Fruit fly (Drosophila melanogaster) whole organism, embryonic: ENCODE measurements around the gene mRpL37.
A peak's percentile ranks its signal among the peaks of the same experiment; 100 is the strongest.

ENCODE experiments used
- Antp ChIP-seq: fragments of 200-800 bp; sonication (Bioruptor generic); optimal IDR thresholded peaks from 3 replicates; lab custom pipeline; 2016; ENCODE audit warnings: missing biosample characterization, missing genetic modification characterization
- B-H2 ChIP-seq: fragments of 200-800 bp; sonication (Bioruptor generic); optimal IDR thresholded peaks from 2 replicates; lab custom pipeline; 2018; ENCODE audit warnings: missing biosample characterization, mild to moderate bottlenecking, missing genetic modification characterization
- Bteb2 ChIP-seq: fragments of 200-800 bp; sonication (Bioruptor generic); optimal IDR thresholded peaks from 2 replicates; lab custom pipeline; 2016; ENCODE audit warnings: missing biosample characterization, missing genetic modification characterization
- CG10147 ChIP-seq: fragments of 200-800 bp; sonication (Bioruptor generic); optimal IDR thresholded peaks from 2 replicates; lab custom pipeline; 2019; ENCODE audit warnings: missing biosample characterization, mild to moderate bottlenecking, missing genetic modification characterization, moderate library complexity
- CG11504 ChIP-seq: fragments of 200-800 bp; sonication (Bioruptor generic); optimal IDR thresholded peaks from 3 replicates; lab custom pipeline; 2019; ENCODE audit warnings: missing biosample characterization, mild to moderate bottlenecking, missing genetic modification characterization, moderate library complexity
- CG11723 ChIP-seq: fragments of 200-800 bp; sonication (Bioruptor generic); optimal IDR thresholded peaks from 2 replicates; lab custom pipeline; 2017; ENCODE audit warnings: missing biosample characterization, mild to moderate bottlenecking, missing genetic modification characterization
- CG1233 ChIP-seq: fragments of 200-800 bp; sonication (Bioruptor generic); optimal IDR thresholded peaks from 4 replicates; lab custom pipeline; 2018; ENCODE audit warnings: missing biosample characterization, mild to moderate bottlenecking, missing genetic modification characterization
- CG17829 ChIP-seq: fragments of 200-800 bp; optimal IDR thresholded peaks from 2 replicates; lab custom pipeline; 2019; ENCODE audit warnings: missing biosample characterization, mild to moderate bottlenecking, missing genetic modification characterization, moderate library complexity
- CG18011 ChIP-seq: fragments of 200-800 bp; sonication (Bioruptor generic); optimal IDR thresholded peaks from 2 replicates; lab custom pipeline; 2017; ENCODE audit warnings: missing biosample characterization, missing genetic modification characterization, mild to moderate bottlenecking, moderate library complexity, missing genotype
- CG18599 ChIP-seq: fragments of 200-800 bp; sonication (Bioruptor generic); optimal IDR thresholded peaks from 3 replicates; lab custom pipeline; 2017; ENCODE audit warnings: missing biosample characterization, missing genetic modification characterization, mild to moderate bottlenecking, moderate library complexity, missing genetic modification reagents
- CG2678 ChIP-seq: fragments of 200-800 bp; sonication (Bioruptor generic); optimal IDR thresholded peaks from 3 replicates; lab custom pipeline; 2019; ENCODE audit warnings: missing biosample characterization, mild to moderate bottlenecking, missing genetic modification characterization, moderate library complexity
- CG2875 ChIP-seq: fragments of 200-800 bp; sonication (Bioruptor generic); optimal IDR thresholded peaks from 2 replicates; lab custom pipeline; 2017; ENCODE audit warnings: missing biosample characterization, mild to moderate bottlenecking, missing genetic modification characterization, missing genetic modification reagents
- CG32532 ChIP-seq: fragments of 200-800 bp; sonication (Bioruptor generic); IDR thresholded peaks from 2 replicates; pipeline ENCODE4 v1.3.6; 2022; ENCODE audit warnings: missing biosample characterization, missing genetic modification characterization
- CG34224 ChIP-seq: fragments of 200-800 bp; sonication (Bioruptor generic); IDR thresholded peaks from 3 replicates; pipeline ENCODE4 v1.3.6; 2022; ENCODE audit warnings: missing biosample characterization, missing genetic modification characterization; ENCODE audit not compliant: partially characterized antibody
- CG3995 ChIP-seq: fragments of 200-800 bp; sonication (Bioruptor generic); optimal IDR thresholded peaks from 3 replicates; lab custom pipeline; 2016; ENCODE audit warnings: missing biosample characterization, missing genetic modification characterization
- CG5180 ChIP-seq: fragments of 200-800 bp; sonication (Bioruptor generic); optimal IDR thresholded peaks from 3 replicates; lab custom pipeline; 2017; ENCODE audit warnings: missing biosample characterization, missing genetic modification characterization, mild to moderate bottlenecking, moderate library complexity, missing genetic modification reagents
- CG7372 ChIP-seq: fragments of 200-800 bp; sonication (Bioruptor generic); IDR thresholded peaks from 2 replicates; pipeline ENCODE4 v1.3.6; 2022; ENCODE audit warnings: missing biosample characterization, missing genetic modification characterization
- CG8089 ChIP-seq: fragments of 200-800 bp; sonication (Bioruptor generic); optimal IDR thresholded peaks from 3 replicates; lab custom pipeline; 2016; ENCODE audit warnings: missing biosample characterization, missing genetic modification characterization
- CG9727 ChIP-seq: fragments of 200-800 bp; sonication (Bioruptor generic); optimal IDR thresholded peaks from 3 replicates; lab custom pipeline; 2017; ENCODE audit warnings: missing biosample characterization, mild to moderate bottlenecking, missing genetic modification characterization
- Doc2 ChIP-seq: fragments of 200-800 bp; sonication (Bioruptor generic); IDR thresholded peaks from 2 replicates; pipeline ENCODE4 v1.3.6; 2022; ENCODE audit warnings: missing biosample characterization, missing genetic modification characterization
- Dp ChIP-seq: fragments of 200-800 bp; sonication (Bioruptor generic); optimal IDR thresholded peaks from 2 replicates; lab custom pipeline; 2018; ENCODE audit warnings: missing biosample characterization, mild to moderate bottlenecking, missing genetic modification characterization, moderate library complexity
- E2f2 ChIP-seq: fragments of 200-800 bp; sonication (Bioruptor generic); IDR thresholded peaks from 2 replicates; pipeline ENCODE4 v1.3.6; 2022; ENCODE audit warnings: missing biosample characterization, missing genetic modification characterization
- Ets65A ChIP-seq: fragments of 200-800 bp; sonication (Bioruptor generic); peaks from one replicate; lab custom pipeline; 2016; ENCODE audit warnings: missing biosample characterization, missing genetic modification characterization
- HmgD ChIP-seq: fragments of 200-800 bp; sonication (Bioruptor generic); optimal IDR thresholded peaks from 3 replicates; lab custom pipeline; 2016; ENCODE audit warnings: missing biosample characterization, missing genetic modification characterization
- Hsf ChIP-seq: fragments of 200-800 bp; sonication (Bioruptor generic); optimal IDR thresholded peaks from 3 replicates; lab custom pipeline; 2016; ENCODE audit warnings: missing biosample characterization, missing genetic modification characterization
- Jarid2 ChIP-seq: fragments of 200-800 bp; sonication (Bioruptor generic); optimal IDR thresholded peaks from 3 replicates; lab custom pipeline; 2017; ENCODE audit warnings: mild to moderate bottlenecking, missing biosample characterization, missing genetic modification reagents, missing genetic modification characterization
- Spps ChIP-seq: fragments of 200-800 bp; sonication (Bioruptor generic); optimal IDR thresholded peaks from 2 replicates; lab custom pipeline; 2018; ENCODE audit warnings: missing biosample characterization, mild to moderate bottlenecking, missing genetic modification characterization
- Ssrp ChIP-seq: fragments of 200-800 bp; sonication (Bioruptor generic); optimal IDR thresholded peaks from 2 replicates; lab custom pipeline; 2018; ENCODE audit warnings: missing biosample characterization, mild to moderate bottlenecking, missing genetic modification characterization, moderate library complexity
- al ChIP-seq: fragments of 200-800 bp; sonication (Bioruptor generic); IDR thresholded peaks from 2 replicates; pipeline ENCODE4 v1.3.6; 2022; ENCODE audit warnings: missing biosample characterization, missing genetic modification characterization
- bbx ChIP-seq: fragments of 200-800 bp; sonication (Bioruptor generic); IDR thresholded peaks from 2 replicates; pipeline ENCODE4 v1.3.6; 2022; ENCODE audit warnings: missing biosample characterization, missing genetic modification characterization; ENCODE audit not compliant: partially characterized antibody
- chn ChIP-seq: fragments of 200-800 bp; sonication (Bioruptor generic); optimal IDR thresholded peaks from 2 replicates; lab custom pipeline; 2016; ENCODE audit warnings: missing biosample characterization, missing genetic modification characterization
- dan ChIP-seq: fragments of 200-800 bp; sonication (Bioruptor generic); IDR thresholded peaks from 2 replicates; pipeline ENCODE4 v1.3.6; 2022; ENCODE audit warnings: missing biosample characterization, missing genetic modification characterization
- fd96Cb ChIP-seq: fragments of 200-800 bp; sonication (Bioruptor generic); optimal IDR thresholded peaks from 2 replicates; lab custom pipeline; 2018; ENCODE audit warnings: missing biosample characterization, mild to moderate bottlenecking, missing genetic modification characterization, moderate library complexity
- gfzf ChIP-seq: fragments of 200-800 bp; sonication (Bioruptor generic); optimal IDR thresholded peaks from 2 replicates; lab custom pipeline; 2016; ENCODE audit warnings: missing biosample characterization, mild to moderate bottlenecking, missing genetic modification characterization, moderate library complexity
- hb ChIP-seq: fragments of 200-800 bp; sonication (Bioruptor generic); IDR thresholded peaks from 3 replicates; pipeline ENCODE4 v1.3.6; 2022; ENCODE audit warnings: missing biosample characterization, missing genetic modification characterization; ENCODE audit not compliant: partially characterized antibody
- jumu ChIP-seq: fragments of 200-800 bp; sonication (Bioruptor generic); optimal IDR thresholded peaks from 3 replicates; lab custom pipeline; 2016; ENCODE audit warnings: missing biosample characterization, missing genetic modification characterization
- kah ChIP-seq: fragments of 200-800 bp; sonication (Bioruptor generic); optimal IDR thresholded peaks from 2 replicates; lab custom pipeline; 2018; ENCODE audit warnings: missing biosample characterization, mild to moderate bottlenecking, missing genetic modification characterization
- kay ChIP-seq: fragments of 200-800 bp; sonication (Bioruptor generic); optimal IDR thresholded peaks from 2 replicates; lab custom pipeline; 2016; ENCODE audit warnings: missing biosample characterization, missing genetic modification characterization
- ken ChIP-seq: fragments of 200-800 bp; sonication (Bioruptor generic); IDR thresholded peaks from 3 replicates; pipeline ENCODE4 v1.3.6; 2022; ENCODE audit warnings: missing biosample characterization, missing genetic modification characterization
- lola ChIP-seq, 3 experiments: fragments of >200 bp in 2 of 3; fragments of 200-800 bp in 1 of 3; sonication (Bioruptor generic) in 1 of 3; optimal IDR thresholded peaks; 2 replicates each; lab custom pipeline; 2017 to 2019; ENCODE audit warnings: missing biosample characterization in 3 of 3, missing genetic modification characterization in 3 of 3, mild to moderate bottlenecking in 1 of 3, moderate library complexity in 1 of 3
- nerfin-2 ChIP-seq: fragments of 200-800 bp; sonication (Bioruptor generic); IDR thresholded peaks from 2 replicates; pipeline ENCODE4 v1.3.6; 2022; ENCODE audit warnings: missing biosample characterization, missing genetic modification characterization; ENCODE audit not compliant: partially characterized antibody
- nmo ChIP-seq: fragments of 200-800 bp; sonication (Bioruptor generic); optimal IDR thresholded peaks from 2 replicates; lab custom pipeline; 2018; ENCODE audit warnings: missing biosample characterization, mild to moderate bottlenecking, missing genetic modification characterization, moderate library complexity
- pum ChIP-seq: fragments of 200-800 bp; sonication (Bioruptor generic); optimal IDR thresholded peaks from 2 replicates; lab custom pipeline; 2016; ENCODE audit warnings: missing biosample characterization, missing genetic modification characterization
- row ChIP-seq: fragments of 200-800 bp; sonication (Bioruptor generic); IDR thresholded peaks from 3 replicates; pipeline ENCODE4 v1.3.6; 2022; ENCODE audit warnings: missing biosample characterization, missing genetic modification characterization
- sna ChIP-seq: fragments of 200-800 bp; sonication (Bioruptor generic); IDR thresholded peaks from 2 replicates; pipeline ENCODE4 v1.3.6; 2022; ENCODE audit warnings: missing biosample characterization, missing genetic modification characterization; ENCODE audit not compliant: partially characterized antibody
- trem ChIP-seq: fragments of 200-800 bp; optimal IDR thresholded peaks from 3 replicates; lab custom pipeline; 2019; ENCODE audit warnings: missing biosample characterization, mild to moderate bottlenecking, missing genetic modification characterization, moderate library complexity
- ttk ChIP-seq: fragments of 200-800 bp; sonication (Bioruptor generic); IDR thresholded peaks from 2 replicates; pipeline ENCODE4 v2.1.2; 2022; ENCODE audit warnings: missing biosample characterization, missing genetic modification characterization
- vvl ChIP-seq: fragments of 200-800 bp; sonication (Bioruptor generic); IDR thresholded peaks from 2 replicates; pipeline ENCODE4 v1.3.6; 2022; ENCODE audit warnings: missing biosample characterization, missing genetic modification characterization
- zen2 ChIP-seq: fragments of 200-800 bp; sonication (Bioruptor generic); IDR thresholded peaks from 3 replicates; pipeline ENCODE4 v1.3.6; 2022; ENCODE audit warnings: missing biosample characterization, missing genetic modification characterization; ENCODE audit not compliant: partially characterized antibody

mRpL37 gene

DNA sequence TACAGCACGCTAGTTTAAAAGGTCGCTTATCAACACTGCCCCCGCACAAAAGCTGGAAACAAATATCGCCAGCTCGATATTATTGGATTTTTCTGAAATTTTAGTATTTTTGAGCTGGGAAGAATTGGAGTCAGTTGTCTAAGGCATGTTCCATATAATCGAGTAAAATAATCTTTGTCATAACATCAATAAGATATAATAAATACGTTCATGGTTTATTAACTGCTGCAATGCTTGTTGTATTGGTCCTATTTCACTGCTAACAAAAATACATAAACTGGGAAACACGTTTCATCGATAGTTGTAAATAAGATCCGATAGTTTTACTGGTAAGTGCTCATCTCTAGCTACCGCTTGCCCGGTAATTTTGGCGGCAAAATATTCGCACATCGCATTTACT is 4.3 kb upstream of the mRpL37 start, which contains the start of the genes Art1 and Mcm5:
Gene Art1 (minus strand): TSS at position 41 of the 400 bp plus-strand sequence.
Gene Mcm5 (plus strand): TSS at position 339 of the 400 bp plus-strand sequence.
- 0 out of 2 replicates have a peak, but pooled peaks have one; percentile 31 for TF ChIP-seq al (GFP tag; lab: Robert Waterston, UW)
- peak; percentile 17 for TF ChIP-seq CG18599 (GFP tag; lab: Kevin White, UChicago)
- TF ChIP-seq row (GFP tag; lab: Robert Waterston, UW): peak; percentile 83
- TF ChIP-seq CG3995: peak; percentile 84
- peak; percentile 50 for TF ChIP-seq Bteb2
- no peak for TF ChIP-seq CG2678 (tag; lab: Kevin White, UChicago)
- no peak for TF ChIP-seq HmgD (GFP tag; lab: Kevin White, UChicago)
- no peak for TF ChIP-seq CG2875 (GFP tag; lab: Kevin White, UChicago)
- peak; percentile 49 for TF ChIP-seq CG17829
- TF ChIP-seq nmo (GFP tag; lab: Kevin White, UChicago): peak; percentile 79
- TF ChIP-seq CG7372 (GFP tag; lab: Robert Waterston, UW): no peak
- TF ChIP-seq fd96Cb (tag; lab: Kevin White, UChicago): no peak
- TF ChIP-seq CG9727: peak; percentile 59
- peak; percentile 91 for TF ChIP-seq hb (GFP tag; lab: Robert Waterston, UW)
- TF ChIP-seq E2f2 (GFP tag; lab: Robert Waterston, UW): peak; percentile 77
- TF ChIP-seq kah (GFP tag; lab: Kevin White, UChicago): no peak
- TF ChIP-seq Antp: peak; percentile 53
- peak; percentile 83 for TF ChIP-seq nerfin-2 (GFP tag; lab: Robert Waterston, UW)
- TF ChIP-seq Dp: peak; percentile 77
- peak; percentile 91 for TF ChIP-seq CG34224
- no peak for TF ChIP-seq CG18011 (GFP tag; lab: Kevin White, UChicago)
- peak; percentile 17 for TF ChIP-seq pum (GFP tag; lab: Kevin White, UChicago)
- TF ChIP-seq CG1233 (GFP tag; lab: Kevin White, UChicago): peak; percentile 18
- TF ChIP-seq gfzf (GFP tag; lab: Kevin White, UChicago): peak; percentile 71
- TF ChIP-seq CG8089 (GFP tag; lab: Kevin White, UChicago): peak; percentile 20
- peak; percentile 70 for TF ChIP-seq Hsf (GFP tag; lab: Kevin White, UChicago)
- no peak for TF ChIP-seq Spps (tag; lab: Kevin White, UChicago)
- TF ChIP-seq CG11504: no peak
- peak; percentile 90 for TF ChIP-seq Ets65A (GFP tag; lab: Kevin White, UChicago)
- TF ChIP-seq chn: peak; percentile 53
- peak; percentile 80 for TF ChIP-seq bbx (GFP tag; lab: Robert Waterston, UW)
- no peak for TF ChIP-seq CG5180 (GFP tag; lab: Kevin White, UChicago)
- TF ChIP-seq ttk (GFP tag; lab: Robert Waterston, UW): no peak
- TF ChIP-seq Doc2 (GFP tag; lab: Robert Waterston, UW): no peak
- TF ChIP-seq CG11723 (GFP tag; lab: Kevin White, UChicago): no peak
- no peak for TF ChIP-seq vvl
- peak; percentile 97 for TF ChIP-seq sna (GFP tag; lab: Robert Waterston, UW)
- TF ChIP-seq lola (GFP tag; optimal IDR thresholded peaks at IDR 0.05; lab: Kevin White, UChicago): peak in 1 of 3 experiments; percentile 42
- peak; percentile 21 for TF ChIP-seq Jarid2 (GFP tag; lab: Kevin White, UChicago)
- peak; percentile 64 for TF ChIP-seq CG10147 (GFP tag; lab: Kevin White, UChicago)
- no peak for TF ChIP-seq Ssrp
- 0 out of 3 replicates have a peak, but pooled peaks have one; percentile 51 for TF ChIP-seq ken (GFP tag; lab: Robert Waterston, UW)
- TF ChIP-seq B-H2 (GFP tag; lab: Kevin White, UChicago): peak; percentile 7
- peak; percentile 12; the same call in 1 of the 2 replicates for TF ChIP-seq CG32532 (GFP tag; lab: Robert Waterston, UW)
- peak; percentile 77 for TF ChIP-seq trem (tag; lab: Kevin White, UChicago)
- peak; percentile 53 for TF ChIP-seq jumu
- TF ChIP-seq zen2 (GFP tag; lab: Robert Waterston, UW): peak; percentile 75; the same call in 2 of the 3 replicates
- TF ChIP-seq kay (GFP tag; lab: Kevin White, UChicago): peak; percentile 12
- no peak for TF ChIP-seq dan (GFP tag; lab: Robert Waterston, UW)
